Fruit fly (Drosophila melanogaster) whole organism, wandering third instar larva: ENCODE data around the gene CG13044.

ENCODE experiments used
- Abd-B ChIP-seq: fragments of >200 bp; optimal IDR thresholded peaks from 2 replicates; lab custom pipeline; 2017; ENCODE audit warnings: missing biosample characterization, missing genetic modification characterization
- CG32264 ChIP-seq: fragments of 200-800 bp; sonication (Bioruptor generic); optimal IDR thresholded peaks from 2 replicates; lab custom pipeline; 2016; ENCODE audit warnings: missing biosample characterization, missing genetic modification characterization
- CG9705 ChIP-seq: fragments of 200-800 bp; sonication (Bioruptor generic); optimal IDR thresholded peaks from 2 replicates; lab custom pipeline; 2018; ENCODE audit warnings: missing biosample characterization, mild to moderate bottlenecking, missing genetic modification characterization
- CrebA ChIP-seq: fragments of 200-800 bp; sonication (Bioruptor generic); optimal IDR thresholded peaks from 2 replicates; lab custom pipeline; 2016; ENCODE audit warnings: missing biosample characterization, mild to moderate bottlenecking, missing genetic modification characterization, borderline replicate concordance
- Dfd ChIP-seq: fragments of >200 bp; optimal IDR thresholded peaks from 2 replicates; lab custom pipeline; 2017; ENCODE audit warnings: missing biosample characterization, missing genetic modification characterization
- Dif ChIP-seq: fragments of 200-275, 200-300 bp; sonication (Bioruptor generic); optimal IDR thresholded peaks from 2 replicates; lab custom pipeline; 2018; ENCODE audit warnings: missing biosample characterization, missing genetic modification characterization; ENCODE audit not compliant: partially characterized antibody
- GATAd ChIP-seq: sonication (Bioruptor generic); optimal IDR thresholded peaks from 2 replicates; lab custom pipeline; 2016; ENCODE audit warnings: missing biosample characterization, missing genetic modification characterization
- HLH106 ChIP-seq: fragments of 200-800 bp; optimal IDR thresholded peaks from 3 replicates; lab custom pipeline; 2019; ENCODE audit warnings: missing biosample characterization, mild to moderate bottlenecking, missing genetic modification characterization, moderate library complexity
- Hnf4 ChIP-seq: fragments of 200-800 bp; sonication (Bioruptor generic); optimal IDR thresholded peaks from 2 replicates; lab custom pipeline; 2016; ENCODE audit warnings: missing biosample characterization, mild to moderate bottlenecking, missing genetic modification characterization
- Hr78 ChIP-seq: fragments of >200 bp; optimal IDR thresholded peaks from 2 replicates; lab custom pipeline; 2017; ENCODE audit warnings: missing biosample characterization, missing genetic modification characterization
- Jra ChIP-seq: sonication (Bioruptor generic); optimal IDR thresholded peaks from 2 replicates; lab custom pipeline; 2016; ENCODE audit warnings: missing biosample characterization, missing genetic modification characterization
- Myc ChIP-seq: fragments of >200 bp; optimal IDR thresholded peaks from 2 replicates; lab custom pipeline; 2017
- N ChIP-seq: fragments of >200 bp; optimal IDR thresholded peaks from 2 replicates; lab custom pipeline; 2018; ENCODE audit warnings: missing biosample characterization, missing external identifiers, missing genetic modification characterization
- OdsH ChIP-seq: fragments of 200-800 bp; sonication (Bioruptor generic); optimal IDR thresholded peaks from 2 replicates; lab custom pipeline; 2016; ENCODE audit warnings: missing biosample characterization, mild to moderate bottlenecking, missing genetic modification characterization
- Rel ChIP-seq, 2 experiments: fragments of 200-800 bp; sonication (Bioruptor generic) in 1 of 2; optimal IDR thresholded peaks; 2 replicates in 1 of 2; 3 replicates in 1 of 2; lab custom pipeline; 2016 to 2019; ENCODE audit warnings: mild to moderate bottlenecking in 2 of 2, missing biosample characterization in 2 of 2, missing genetic modification characterization in 2 of 2, moderate library complexity in 1 of 2
- Vsx2 ChIP-seq: fragments of 200-300, 225-300 bp; sonication (Bioruptor generic); optimal IDR thresholded peaks from 2 replicates; lab custom pipeline; 2018; ENCODE audit warnings: missing biosample characterization, missing genetic modification characterization; ENCODE audit not compliant: partially characterized antibody
- br ChIP-seq: fragments of 200-800 bp; sonication (Bioruptor generic); optimal IDR thresholded peaks from 2 replicates; lab custom pipeline; 2016; ENCODE audit warnings: missing biosample characterization, missing genetic modification characterization
- brk ChIP-seq: fragments of 200-800 bp; sonication (Bioruptor generic); optimal IDR thresholded peaks from 2 replicates; lab custom pipeline; 2016; ENCODE audit warnings: missing biosample characterization, mild to moderate bottlenecking, missing genetic modification characterization
- dmrt93B ChIP-seq: fragments of 200-800 bp; sonication (Bioruptor generic); optimal IDR thresholded peaks from 2 replicates; lab custom pipeline; 2018; ENCODE audit warnings: missing biosample characterization, mild to moderate bottlenecking, missing genetic modification characterization
- dsf ChIP-seq: sonication (Bioruptor generic); optimal IDR thresholded peaks from 2 replicates; lab custom pipeline; 2016; ENCODE audit warnings: missing biosample characterization, missing genetic modification characterization, borderline replicate concordance
- ey ChIP-seq: fragments of 200-800 bp; sonication (Bioruptor generic); optimal IDR thresholded peaks from 2 replicates; lab custom pipeline; 2016; ENCODE audit warnings: missing biosample characterization, missing genetic modification characterization
- foxo ChIP-seq, 2 experiments: fragments of 200-800 bp; sonication (Bioruptor generic); optimal IDR thresholded peaks; 2 replicates in 1 of 2; 3 replicates in 1 of 2; lab custom pipeline; 2016 to 2017; ENCODE audit warnings: missing biosample characterization in 2 of 2, missing genetic modification characterization in 2 of 2
- fru ChIP-seq: fragments of 200-800 bp; sonication (Bioruptor generic); optimal IDR thresholded peaks from 3 replicates; lab custom pipeline; 2016; ENCODE audit warnings: missing biosample characterization, mild to moderate bottlenecking, missing genetic modification characterization
- h ChIP-seq: fragments of 200-800 bp; sonication (Bioruptor generic); optimal IDR thresholded peaks from 3 replicates; lab custom pipeline; 2016; ENCODE audit warnings: missing biosample characterization, mild to moderate bottlenecking, missing genetic modification characterization
- jim ChIP-seq: fragments of 175-275, 200-325 bp; sonication (Bioruptor generic); optimal IDR thresholded peaks from 2 replicates; lab custom pipeline; 2016; ENCODE audit warnings: missing biosample characterization, mild to moderate bottlenecking, missing genetic modification characterization
- lola ChIP-seq: fragments of >200 bp; optimal IDR thresholded peaks from 2 replicates; lab custom pipeline; 2017; ENCODE audit warnings: missing biosample characterization, missing genetic modification characterization
- pan ChIP-seq: fragments of >200 bp; optimal IDR thresholded peaks from 2 replicates; lab custom pipeline; 2017
- psq ChIP-seq: fragments of 200-800 bp; sonication (Bioruptor generic); optimal IDR thresholded peaks from 3 replicates; lab custom pipeline; 2017; ENCODE audit warnings: missing biosample characterization, mild to moderate bottlenecking, missing genetic modification characterization, moderate library complexity
- sage ChIP-seq: fragments of 200-800 bp; sonication (Bioruptor generic); optimal IDR thresholded peaks from 2 replicates; lab custom pipeline; 2016; ENCODE audit warnings: missing biosample characterization, mild to moderate bottlenecking, missing genetic modification characterization
- sv ChIP-seq: fragments of 200-800 bp; sonication (Bioruptor generic); optimal IDR thresholded peaks from 3 replicates; lab custom pipeline; 2016; ENCODE audit warnings: missing biosample characterization, missing genetic modification characterization
- tai ChIP-seq: sonication (Bioruptor generic); optimal IDR thresholded peaks from 2 replicates; lab custom pipeline; 2016; ENCODE audit warnings: missing biosample characterization, missing genetic modification characterization
- usp ChIP-seq: fragments of >200 bp; optimal IDR thresholded peaks from 2 replicates; lab custom pipeline; 2017; ENCODE audit warnings: missing biosample characterization, missing genetic modification characterization
- woc ChIP-seq: sonication (Bioruptor generic); optimal IDR thresholded peaks from 2 replicates; lab custom pipeline; 2016; ENCODE audit warnings: missing biosample characterization, mild to moderate bottlenecking, missing genetic modification characterization

Gene CG13044

DNA sequence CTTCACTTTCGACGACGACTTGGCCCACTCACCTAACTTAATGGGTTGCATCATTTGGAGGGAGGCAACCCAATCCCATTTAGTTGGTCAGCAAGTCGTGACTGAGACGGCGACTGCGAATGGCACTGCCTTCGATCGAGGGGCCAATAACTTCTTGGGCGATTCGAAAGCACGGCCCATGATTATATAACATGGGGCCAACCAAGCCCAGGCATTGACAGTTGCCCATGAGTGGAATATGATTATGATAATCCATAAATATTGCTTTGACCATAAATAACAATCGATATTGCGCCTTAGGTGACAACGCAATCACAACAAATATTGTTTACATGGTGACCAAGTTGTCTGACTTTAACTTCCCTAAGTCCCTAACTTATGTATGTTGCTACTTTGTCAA is 19.2 kb downstream of the CG13044 start, which contains the start of gene CG13048:
CG13048 (minus strand) TSS at position 101 of the 400 bp plus-strand sequence.
- TF ChIP-seq tai (GFP tag; lab: Kevin White, UChicago) (no peak), Jra (GFP tag; lab: Kevin White, UChicago) (no peak), psq (GFP tag; lab: Kevin White, UChicago) (no peak), dmrt93B (no peak), CG9705 (GFP tag; lab: Kevin White, UChicago) (no peak), HLH106 (tag; lab: Kevin White, UChicago) (no peak), usp (no peak), brk (GFP tag; lab: Kevin White, UChicago) (no peak), OdsH (no peak), dsf (GFP tag; lab: Kevin White, UChicago) (no peak), sv (GFP tag; lab: Kevin White, UChicago) (no peak), N (GFP tag; lab: Kevin White, UChicago) (no peak), GATAd (GFP tag; lab: Kevin White, UChicago) (no peak), h (GFP tag; lab: Kevin White, UChicago) (no peak), Abd-B (no peak), Hnf4 (GFP tag; lab: Kevin White, UChicago) (no peak), jim (GFP tag; lab: Kevin White, UChicago) (no peak), CG32264 (GFP tag; lab: Kevin White, UChicago) (no peak), CrebA (GFP tag; lab: Kevin White, UChicago) (no peak)

DNA sequence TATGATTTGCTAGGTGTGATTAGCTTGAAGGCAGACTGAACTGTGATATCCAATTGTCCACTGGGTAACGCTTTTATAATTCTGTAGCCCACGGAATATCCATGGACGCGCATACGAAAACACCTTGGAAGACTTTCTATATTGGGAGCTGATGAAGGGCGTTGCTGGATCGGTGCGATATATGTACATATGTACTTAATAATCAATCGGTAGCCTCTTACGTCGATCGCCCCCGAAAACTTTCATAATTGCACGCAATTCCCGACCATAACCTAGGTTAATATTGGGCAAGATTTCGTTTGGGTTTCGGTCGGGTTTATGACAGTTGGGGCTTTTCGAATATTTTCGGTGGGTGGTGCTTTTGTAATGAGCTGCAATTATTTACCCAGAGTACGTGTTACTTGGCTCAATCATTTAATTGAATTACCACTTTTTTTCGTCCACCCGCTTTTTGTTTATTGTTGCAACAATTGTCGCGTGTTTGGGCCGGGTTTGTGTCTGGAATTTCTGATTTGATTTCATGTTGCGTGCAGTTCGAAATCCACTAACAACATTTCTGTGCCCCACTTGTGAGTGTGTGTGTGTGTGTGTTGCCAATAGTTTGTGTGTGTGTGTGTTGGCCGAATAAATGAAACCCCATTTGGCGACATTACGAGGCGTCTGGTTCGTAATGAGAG is 21.0 kb downstream of the CG13044 start, which contains the start of gene CG13049:
CG13049 (minus strand) TSS at position 51 of the 677 bp plus-strand sequence.
- peak; percentile 80 for TF ChIP-seq Dfd
- TF ChIP-seq Rel (GFP tag; optimal IDR thresholded peaks at IDR 0.05; lab: Kevin White, UChicago), result no peak
- no peak for TF ChIP-seq Rel (tag; optimal IDR thresholded peaks at IDR 0.05; lab: Kevin White, UChicago)
- TF ChIP-seq dmrt93B, result no peak

DNA sequence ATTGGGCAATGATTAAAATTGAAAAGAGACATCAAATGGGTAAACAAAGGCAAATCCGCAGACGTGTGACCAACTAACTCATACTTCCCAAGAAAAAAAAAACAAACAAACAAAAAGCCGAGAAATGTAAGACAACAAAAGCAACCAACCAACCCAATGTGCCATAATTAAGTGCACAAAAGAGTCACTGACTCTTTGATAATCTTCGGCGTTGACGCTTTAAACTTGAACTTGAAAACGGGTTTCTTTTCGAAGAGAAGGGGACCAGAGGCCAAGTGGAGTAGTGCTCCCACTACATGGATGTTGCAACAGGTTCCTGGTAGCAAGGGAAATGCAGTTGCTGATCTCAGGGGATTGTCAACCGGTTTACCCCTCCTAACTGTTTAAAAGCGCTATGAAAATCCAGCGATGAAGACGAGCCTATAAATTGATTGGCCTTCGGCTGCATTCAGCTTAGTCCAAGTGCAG is 23.0 kb downstream of the CG13044 start, which contains the start of gene CG13064:
CG13064 (plus strand) TSS at position 418 of the 468 bp plus-strand sequence.
- TF ChIP-seq Myc, result no peak
- no peak for TF ChIP-seq sage (GFP tag; lab: Kevin White, UChicago)
- TF ChIP-seq usp, result no peak
- peak; percentile 70 for TF ChIP-seq Vsx2 (GFP tag; lab: Kevin White, UChicago)

DNA sequence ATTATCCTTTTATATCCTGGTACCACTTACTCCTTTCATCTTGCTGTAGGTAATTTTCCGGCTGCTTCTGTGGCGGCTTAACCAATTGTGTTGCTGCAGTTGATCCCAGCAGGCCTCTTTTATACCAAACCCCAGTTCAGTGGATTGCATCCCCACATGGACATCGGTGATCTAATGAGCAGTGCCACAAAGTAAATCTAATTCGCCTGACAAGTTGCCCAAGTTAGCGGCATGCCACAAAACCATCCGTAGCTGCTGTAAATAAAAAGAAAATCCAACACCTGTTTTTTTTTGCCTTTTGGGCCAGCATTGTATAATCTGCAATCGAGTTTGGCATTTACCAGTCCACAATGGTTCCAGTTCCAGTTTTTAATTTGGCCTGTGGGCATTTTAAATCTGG is 23.8 kb downstream of the CG13044 start, which contains the start of gene CG13050:
CG13050 (minus strand) TSS at position 101 of the 400 bp plus-strand sequence.
- no peak for TF ChIP-seq lola (GFP tag; lab: Kevin White, UChicago)
- no peak for TF ChIP-seq Hnf4 (GFP tag; lab: Kevin White, UChicago)
- TF ChIP-seq Jra (GFP tag; lab: Kevin White, UChicago), result no peak
- TF ChIP-seq foxo (GFP tag; optimal IDR thresholded peaks at IDR 0.05; lab: Kevin White, UChicago), result no peak
- TF ChIP-seq usp, result no peak
- TF ChIP-seq jim (GFP tag; lab: Kevin White, UChicago), result no peak
- TF ChIP-seq Rel (GFP tag; optimal IDR thresholded peaks at IDR 0.05; lab: Kevin White, UChicago), result no peak
- TF ChIP-seq Rel (tag; optimal IDR thresholded peaks at IDR 0.05; lab: Kevin White, UChicago), result no peak
- TF ChIP-seq br (GFP tag; lab: Kevin White, UChicago), result no peak
- TF ChIP-seq pan (lab: Kevin White, UChicago), result no peak
- no peak for TF ChIP-seq psq (GFP tag; lab: Kevin White, UChicago)
- TF ChIP-seq Hr78, result no peak
- no peak for TF ChIP-seq dsf (GFP tag; lab: Kevin White, UChicago)
- no peak for TF ChIP-seq fru
- no peak for TF ChIP-seq CrebA (GFP tag; lab: Kevin White, UChicago)
- TF ChIP-seq sage (GFP tag; lab: Kevin White, UChicago), result no peak
- no peak for TF ChIP-seq CG32264 (GFP tag; lab: Kevin White, UChicago)
- TF ChIP-seq Myc, result no peak
- TF ChIP-seq woc (GFP tag; lab: Kevin White, UChicago), result no peak
- TF ChIP-seq Dif, result no peak
- TF ChIP-seq ey, result no peak
